Fruit fly (Drosophila melanogaster) whole organism, embryonic: ENCODE measurements around the gene Trf5.

Experiments used
- Bteb2 ChIP-seq: fragments of 200-800 bp; sonication (Bioruptor generic); optimal IDR thresholded peaks from 2 replicates; lab custom pipeline; 2016; ENCODE audit warnings: missing biosample characterization, missing genetic modification characterization
- CG10209 ChIP-seq: fragments of 200-800 bp; sonication (Bioruptor generic); optimal IDR thresholded peaks from 3 replicates; lab custom pipeline; 2017; ENCODE audit warnings: missing biosample characterization, mild to moderate bottlenecking, missing genetic modification characterization, missing genetic modification reagents
- CG10366 ChIP-seq: fragments of 200-800 bp; sonication (Bioruptor generic); IDR thresholded peaks from 2 replicates; pipeline ENCODE4 v1.3.6; 2022; ENCODE audit warnings: missing biosample characterization, missing genetic modification characterization
- CG11398 ChIP-seq: fragments of 200-800 bp; sonication (Bioruptor generic); optimal IDR thresholded peaks from 2 replicates; lab custom pipeline; 2016; ENCODE audit warnings: missing biosample characterization, missing genetic modification characterization
- CG11504 ChIP-seq: fragments of 200-800 bp; sonication (Bioruptor generic); optimal IDR thresholded peaks from 3 replicates; lab custom pipeline; 2019; ENCODE audit warnings: missing biosample characterization, mild to moderate bottlenecking, missing genetic modification characterization, moderate library complexity
- CG11723 ChIP-seq: fragments of 200-800 bp; sonication (Bioruptor generic); optimal IDR thresholded peaks from 2 replicates; lab custom pipeline; 2017; ENCODE audit warnings: missing biosample characterization, mild to moderate bottlenecking, missing genetic modification characterization
- CG13287 ChIP-seq: fragments of 200-800 bp; sonication (Bioruptor generic); IDR thresholded peaks from 2 replicates; pipeline ENCODE4 v1.3.6; 2022; ENCODE audit warnings: missing biosample characterization, missing genetic modification characterization; ENCODE audit not compliant: partially characterized antibody
- CG13296 ChIP-seq: fragments of 200-800 bp; sonication (Bioruptor generic); optimal IDR thresholded peaks from 3 replicates; lab custom pipeline; 2018; ENCODE audit warnings: missing biosample characterization, mild to moderate bottlenecking, missing genetic modification characterization
- CG13894 ChIP-seq: fragments of 200-800 bp; sonication (Bioruptor generic); optimal IDR thresholded peaks from 3 replicates; lab custom pipeline; 2018; ENCODE audit warnings: missing biosample characterization, mild to moderate bottlenecking, missing genetic modification characterization, moderate library complexity
- CG1603 ChIP-seq: fragments of 200-800 bp; sonication (Bioruptor generic); optimal IDR thresholded peaks from 2 replicates; lab custom pipeline; 2019; ENCODE audit warnings: missing biosample characterization, mild to moderate bottlenecking, missing genetic modification characterization, moderate library complexity
- CG1647 ChIP-seq: fragments of 200-800 bp; sonication (Bioruptor generic); optimal IDR thresholded peaks from 3 replicates; lab custom pipeline; 2016; ENCODE audit warnings: missing biosample characterization, missing genetic modification characterization
- CG16815 ChIP-seq: fragments of 200-800 bp; sonication (Bioruptor generic); optimal IDR thresholded peaks from 3 replicates; lab custom pipeline; 2017; ENCODE audit warnings: missing biosample characterization, mild to moderate bottlenecking, missing genetic modification characterization
- CG18619 ChIP-seq: fragments of 200-800 bp; sonication (Bioruptor generic); optimal IDR thresholded peaks from 3 replicates; lab custom pipeline; 2017; ENCODE audit warnings: missing biosample characterization, mild to moderate bottlenecking, missing genetic modification characterization
- CG32532 ChIP-seq: fragments of 200-800 bp; sonication (Bioruptor generic); IDR thresholded peaks from 2 replicates; pipeline ENCODE4 v1.3.6; 2022; ENCODE audit warnings: missing biosample characterization, missing genetic modification characterization
- CG3726 ChIP-seq: fragments of 200-800 bp; sonication (Bioruptor generic); IDR thresholded peaks from 3 replicates; pipeline ENCODE4, ENCODE4 v1.3.6; 2022; ENCODE audit warnings: missing biosample characterization, missing genetic modification characterization
- CG4328 ChIP-seq: fragments of 200-800 bp; sonication (Bioruptor generic); optimal IDR thresholded peaks from 3 replicates; lab custom pipeline; 2017; ENCODE audit warnings: missing biosample characterization, missing genetic modification reagents, missing genetic modification characterization
- CG4820 ChIP-seq: fragments of 200-800 bp; sonication (Bioruptor generic); optimal IDR thresholded peaks from 3 replicates; lab custom pipeline; 2016; ENCODE audit warnings: missing biosample characterization, missing genetic modification characterization
- CG4854 ChIP-seq: fragments of 200-800 bp; sonication (Bioruptor generic); optimal IDR thresholded peaks from 2 replicates; lab custom pipeline; 2016; ENCODE audit warnings: missing biosample characterization, missing genetic modification characterization, inconsistent platforms
- CG6765 ChIP-seq: fragments of 200-800 bp; sonication (Bioruptor generic); optimal IDR thresholded peaks from 3 replicates; lab custom pipeline; 2017; ENCODE audit warnings: missing biosample characterization, mild to moderate bottlenecking, missing genetic modification characterization
- CG8765 ChIP-seq: fragments of 200-800 bp; sonication (Bioruptor generic); IDR thresholded peaks from 2 replicates; pipeline ENCODE4 v1.3.6; 2022; ENCODE audit warnings: missing biosample characterization, missing genetic modification characterization
- Dbx ChIP-seq: fragments of 200-800 bp; sonication (Bioruptor generic); IDR thresholded peaks from 3 replicates; pipeline ENCODE4 v1.3.6; 2022; ENCODE audit warnings: missing biosample characterization, missing genetic modification characterization
- Dek ChIP-seq: fragments of 200-800 bp; sonication (Bioruptor generic); optimal IDR thresholded peaks from 3 replicates; lab custom pipeline; 2019; ENCODE audit warnings: missing biosample characterization, mild to moderate bottlenecking, missing genetic modification characterization, moderate library complexity
- Ets97D ChIP-seq: fragments of 200-800 bp; sonication (Bioruptor generic); optimal IDR thresholded peaks from 3 replicates; lab custom pipeline; 2016; ENCODE audit warnings: missing biosample characterization, missing genetic modification characterization
- HHEX ChIP-seq: fragments of 200-800 bp; sonication (Bioruptor generic); optimal IDR thresholded peaks from 3 replicates; lab custom pipeline; 2017; ENCODE audit warnings: missing biosample characterization, mild to moderate bottlenecking, missing genetic modification characterization, missing genetic modification reagents
- HLHmδ ChIP-seq: fragments of 200-800 bp; sonication (Bioruptor generic); optimal IDR thresholded peaks from 2 replicates; lab custom pipeline; 2018; ENCODE audit warnings: missing biosample characterization, mild to moderate bottlenecking, missing genetic modification characterization, moderate library complexity
- Hr51 ChIP-seq, 2 experiments: fragments of 200-800 bp; sonication (Bioruptor generic); optimal IDR thresholded peaks; 2 replicates in 1 of 2; 3 replicates in 1 of 2; lab custom pipeline; 2016 to 2018; ENCODE audit warnings: missing biosample characterization in 2 of 2, missing genetic modification characterization in 2 of 2, mild to moderate bottlenecking in 1 of 2, moderate library complexity in 1 of 2
- Jarid2 ChIP-seq: fragments of 200-800 bp; sonication (Bioruptor generic); optimal IDR thresholded peaks from 3 replicates; lab custom pipeline; 2017; ENCODE audit warnings: mild to moderate bottlenecking, missing biosample characterization, missing genetic modification reagents, missing genetic modification characterization
- Kr ChIP-seq: fragments of 200-800 bp; sonication (Bioruptor generic); optimal IDR thresholded peaks from 2 replicates; lab custom pipeline; 2017; ENCODE audit warnings: missing biosample characterization, mild to moderate bottlenecking, missing genetic modification characterization
- Mrtf ChIP-seq: fragments of 200-800 bp; sonication (Bioruptor generic); IDR thresholded peaks from 3 replicates; pipeline ENCODE4 v1.3.6; 2022; ENCODE audit warnings: missing biosample characterization, missing genetic modification characterization
- Sry-δ ChIP-seq: fragments of 200-800 bp; sonication (Bioruptor generic); optimal IDR thresholded peaks from 2 replicates; lab custom pipeline; 2016; ENCODE audit warnings: missing biosample characterization, missing genetic modification characterization
- ase ChIP-seq: fragments of 200-800 bp; sonication (Bioruptor generic); IDR thresholded peaks from 3 replicates; pipeline ENCODE4 v1.3.6; 2022; ENCODE audit warnings: missing biosample characterization, missing genetic modification characterization
- bsh ChIP-seq, 2 experiments: fragments of 200-800 bp; sonication (Bioruptor generic); optimal IDR thresholded peaks; 2 replicates each; lab custom pipeline; 2017 to 2018; ENCODE audit warnings: mild to moderate bottlenecking in 2 of 2, missing biosample characterization in 2 of 2, missing genetic modification characterization in 2 of 2, moderate library complexity in 1 of 2
- chinmo ChIP-seq: fragments of 200-800 bp; sonication (Bioruptor generic); IDR thresholded peaks from 4 replicates; pipeline ENCODE4 v1.3.6; 2022; ENCODE audit warnings: missing biosample characterization, missing genetic modification characterization; ENCODE audit not compliant: partially characterized antibody
- chn ChIP-seq: fragments of 200-800 bp; sonication (Bioruptor generic); optimal IDR thresholded peaks from 2 replicates; lab custom pipeline; 2016; ENCODE audit warnings: missing biosample characterization, missing genetic modification characterization
- cwo ChIP-seq: fragments of 200-800 bp; sonication (Bioruptor generic); optimal IDR thresholded peaks from 3 replicates; lab custom pipeline; 2017; ENCODE audit warnings: missing biosample characterization, missing genetic modification characterization, mild to moderate bottlenecking, moderate library complexity, missing genetic modification reagents
- dmrt99B ChIP-seq: fragments of 200-800 bp; sonication (Bioruptor generic); optimal IDR thresholded peaks from 2 replicates; lab custom pipeline; 2018; ENCODE audit warnings: missing biosample characterization, mild to moderate bottlenecking, missing genetic modification characterization, moderate library complexity
- gcm ChIP-seq: fragments of 200-800 bp; sonication (Bioruptor generic); optimal IDR thresholded peaks from 2 replicates; lab custom pipeline; 2019; ENCODE audit warnings: missing biosample characterization, mild to moderate bottlenecking, missing genetic modification characterization, moderate library complexity
- grau ChIP-seq: fragments of 200-800 bp; optimal IDR thresholded peaks from 3 replicates; lab custom pipeline; 2019; ENCODE audit warnings: missing biosample characterization, mild to moderate bottlenecking, missing genetic modification characterization, moderate library complexity
- insv ChIP-seq, 2 experiments: fragments of 200-800 bp; sonication (Bioruptor generic); optimal IDR thresholded peaks; 3 replicates each; lab custom pipeline; 2016 to 2018; ENCODE audit warnings: missing biosample characterization in 2 of 2, missing genetic modification characterization in 2 of 2
- mirr ChIP-seq: fragments of 200-800 bp; sonication (Bioruptor generic); optimal IDR thresholded peaks from 3 replicates; lab custom pipeline; 2018; ENCODE audit warnings: missing biosample characterization, mild to moderate bottlenecking, missing genetic modification characterization
- nau ChIP-seq: fragments of 200-800 bp; sonication (Bioruptor generic); optimal IDR thresholded peaks from 3 replicates; lab custom pipeline; 2017; ENCODE audit warnings: missing biosample characterization, mild to moderate bottlenecking, missing genetic modification characterization, missing genetic modification reagents
- pan ChIP-seq, 4 experiments: fragments of >200 bp in 3 of 4; fragments of 200-800 bp in 1 of 4; sonication (Bioruptor generic) in 1 of 4; optimal IDR thresholded peaks in 3 of 4; IDR thresholded peaks in 1 of 4; 2 replicates each; pipeline versions ENCODE4 v1.3.6 to Lab custom; 2017 to 2022; ENCODE audit warnings: missing biosample characterization in 2 of 4, missing genetic modification characterization in 2 of 4, mixed read lengths in 1 of 4
- row ChIP-seq: fragments of 200-800 bp; sonication (Bioruptor generic); IDR thresholded peaks from 3 replicates; pipeline ENCODE4 v1.3.6; 2022; ENCODE audit warnings: missing biosample characterization, missing genetic modification characterization
- sens ChIP-seq: fragments of 200-800 bp; sonication (Bioruptor generic); peaks from one replicate; lab custom pipeline; 2016; ENCODE audit warnings: missing biosample characterization, missing genetic modification characterization
- slbo ChIP-seq: fragments of 200-800 bp; sonication (Bioruptor generic); IDR thresholded peaks from 2 replicates; pipeline ENCODE4 v1.3.6; 2022; ENCODE audit warnings: missing biosample characterization, missing genetic modification characterization
- sug ChIP-seq: fragments of 200-800 bp; optimal IDR thresholded peaks from 2 replicates; lab custom pipeline; 2019; ENCODE audit warnings: missing biosample characterization, mild to moderate bottlenecking, missing genetic modification characterization, moderate library complexity
- ttk ChIP-seq: fragments of 200-800 bp; sonication (Bioruptor generic); IDR thresholded peaks from 2 replicates; pipeline ENCODE4 v2.1.2; 2022; ENCODE audit warnings: missing biosample characterization, missing genetic modification characterization
- unpg ChIP-seq: fragments of 200-800 bp; sonication (Bioruptor generic); optimal IDR thresholded peaks from 3 replicates; lab custom pipeline; 2018; ENCODE audit warnings: missing biosample characterization, mild to moderate bottlenecking, missing genetic modification characterization, moderate library complexity
- vvl ChIP-seq: fragments of 200-800 bp; sonication (Bioruptor generic); IDR thresholded peaks from 2 replicates; pipeline ENCODE4 v1.3.6; 2022; ENCODE audit warnings: missing biosample characterization, missing genetic modification characterization

Trf5 gene

dm6 chr2L:2729882-2730281 is 33.6 kb upstream of the Trf5 start (continued):
- TF ChIP-seq insv (GFP tag; optimal IDR thresholded peaks at IDR 0.05; lab: Kevin White, UChicago) (no peak), sug (tag; lab: Kevin White, UChicago) (peak; percentile 21), CG1603 (tag; lab: Kevin White, UChicago) (peak; percentile 6), CG11398 (GFP tag; lab: Kevin White, UChicago) (no peak), chn (GFP tag; lab: Kevin White, UChicago) (no peak), Ets97D (GFP tag; lab: Kevin White, UChicago) (no peak), nau (GFP tag; lab: Kevin White, UChicago) (peak; percentile 3), CG8765 (0 out of 2 replicates have a peak, but pooled peaks have one; percentile 28), cwo (GFP tag; lab: Kevin White, UChicago) (peak; percentile 32), dmrt99B (tag; lab: Kevin White, UChicago) (peak; percentile 28), CG13287 (GFP tag; lab: Robert Waterston, UW) (peak; percentile 13; the same call in 1 of the 2 replicates), CG11504 (tag; lab: Kevin White, UChicago) (peak; percentile 50), Mrtf (peak; percentile 65; the same call in 1 of the 3 replicates), ttk (peak; percentile 38; the same call in 1 of the 2 replicates), CG4854 (GFP tag; lab: Kevin White, UChicago) (no peak), row (peak; percentile 73), unpg (GFP tag; lab: Kevin White, UChicago) (peak; percentile 48), Bteb2 (GFP tag; lab: Kevin White, UChicago) (no peak), CG1647 (GFP tag; lab: Kevin White, UChicago) (no peak), sens (GFP tag; lab: Kevin White, UChicago) (peak; percentile 70), CG6765 (GFP tag; lab: Kevin White, UChicago) (peak; percentile 49), Kr (GFP tag; lab: Kevin White, UChicago) (no peak), Hr51 (GFP tag; optimal IDR thresholded peaks at IDR 0.05; lab: Kevin White, UChicago) (peak in 1 of 2 experiments; percentile 26), Sry-δ (GFP tag; lab: Kevin White, UChicago) (no peak), mirr (peak; percentile 62), CG10366 (peak; percentile 39; the same call in 1 of the 2 replicates), pan (optimal IDR thresholded peaks at IDR 0.05; lab: Kevin White, UChicago) (no peak), pan (GFP tag; optimal IDR thresholded peaks at IDR 0.05 in 1 of 2, IDR thresholded peaks at IDR 0.05 in 1 of 2) (peak in 1 of 2 experiments; percentile 63), Dbx (peak; percentile 62; the same call in 2 of the 3 replicates), CG18619 (peak; percentile 40), chinmo (peak; percentile 65; the same call in 1 of the 4 replicates), grau (tag; lab: Kevin White, UChicago) (peak; percentile 93), ase (GFP tag; lab: Robert Waterston, UW) (0 out of 3 replicates have a peak, but pooled peaks have one; percentile 28), vvl (GFP tag; lab: Robert Waterston, UW) (peak; percentile 54; the same call in 1 of the 2 replicates), bsh (GFP tag; optimal IDR thresholded peaks at IDR 0.05; lab: Kevin White, UChicago) (no peak), CG10209 (GFP tag; lab: Kevin White, UChicago) (peak; percentile 28), slbo (peak; percentile 70), Jarid2 (GFP tag; lab: Kevin White, UChicago) (peak; percentile 53), CG32532 (GFP tag; lab: Robert Waterston, UW) (peak; percentile 86), CG13894 (tag; lab: Kevin White, UChicago) (peak; percentile 54), CG16815 (GFP tag; lab: Kevin White, UChicago) (no peak), CG11723 (GFP tag; lab: Kevin White, UChicago) (no peak), gcm (GFP tag; lab: Kevin White, UChicago) (no peak), CG3726 (GFP tag; lab: Robert Waterston, UW) (no peak), CG13296 (peak; percentile 68), Dek (tag; lab: Kevin White, UChicago) (peak; percentile 51), CG4328 (GFP tag; lab: Kevin White, UChicago) (no peak), HHEX (GFP tag; lab: Kevin White, UChicago) (peak; percentile 43), HLHmδ (GFP tag; lab: Kevin White, UChicago) (no peak), CG4820 (GFP tag; lab: Kevin White, UChicago) (no peak)
